Worm (Caenorhabditis elegans) whole organism, early embryonic: ENCODE measurements around the gene F36H12.5.

Source experiments
- B0310.2 ChIP-seq: sonication (generic microtip); optimal IDR thresholded peaks from 2 replicates; lab custom pipeline; 2016; ENCODE audit warnings: mild to moderate bottlenecking, missing genetic modification characterization, missing compliant biosample characterization
- F13C5.2 ChIP-seq: sonication (generic microtip); optimal IDR thresholded peaks from 2 replicates; lab custom pipeline; 2017; ENCODE audit warnings: mild to moderate bottlenecking, missing genetic modification characterization, inconsistent platforms, missing compliant biosample characterization
- ama-1 ChIP-seq: fragments of 150-350 bp; optimal IDR thresholded peaks from 2 replicates; lab custom pipeline; 2014
- ets-7 ChIP-seq: sonication (generic microtip); optimal IDR thresholded peaks from 2 replicates; lab custom pipeline; 2016; ENCODE audit warnings: missing genotype, missing genetic modification characterization, missing compliant biosample characterization
- flt-1 ChIP-seq: fragments of 200-800 bp; sonication (Bioruptor generic); IDR thresholded peaks from 2 replicates; pipeline ENCODE4 v1.3.6; 2022; ENCODE audit warnings: missing genetic modification characterization, missing compliant biosample characterization
- hmg-4 ChIP-seq: fragments of 200-800 bp; sonication (Bioruptor generic); optimal IDR thresholded peaks from 2 replicates; lab custom pipeline; 2018; ENCODE audit warnings: mild to moderate bottlenecking, missing genetic modification characterization, missing compliant biosample characterization
- scrt-1 ChIP-seq: fragments of 200-800 bp; sonication (Bioruptor generic); IDR thresholded peaks from 2 replicates; pipeline ENCODE4 v1.3.6; 2022; ENCODE audit warnings: missing genetic modification characterization, missing compliant biosample characterization
- sea-1 ChIP-seq: fragments of 200-800 bp; sonication (Bioruptor generic); conservative IDR thresholded peaks from 2 replicates; pipeline ENCODE4 v1.3.6; 2022; ENCODE audit warnings: missing genetic modification characterization, missing compliant biosample characterization
- tbx-37 ChIP-seq: fragments of 200-800 bp; sonication (Bioruptor generic); conservative IDR thresholded peaks from 2 replicates; pipeline ENCODE4 v1.3.6; 2022; ENCODE audit warnings: missing genetic modification reagents, missing genetic modification characterization, missing compliant biosample characterization
- tra-4 ChIP-seq: sonication (generic microtip); optimal IDR thresholded peaks from 2 replicates; lab custom pipeline; 2017; ENCODE audit warnings: missing genetic modification characterization, missing compliant biosample characterization

DNA sequence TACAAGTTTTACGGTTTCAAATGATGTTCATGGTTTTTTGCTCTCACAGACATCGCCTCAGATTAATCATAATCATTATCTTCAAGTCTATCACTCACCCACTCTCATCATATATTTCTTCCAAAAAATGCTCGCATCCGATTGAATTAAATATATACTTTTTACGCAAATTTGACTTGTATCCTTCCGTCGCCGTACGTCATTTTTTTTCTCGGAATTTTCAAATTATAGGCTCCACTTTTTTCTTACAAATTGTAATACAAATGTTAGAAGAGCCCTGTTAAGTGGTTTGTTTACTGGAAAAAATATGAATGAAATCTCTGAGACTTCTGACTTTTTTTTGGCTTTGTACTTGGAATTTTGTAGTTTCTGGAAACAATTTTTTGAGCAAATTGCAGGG is 20.6 kb downstream of the F36H12.5 start:
- TF ChIP-seq ama-1, result no peak
- no peak for TF ChIP-seq F13C5.2 (tag; lab: Kevin White, UChicago)
- no peak for TF ChIP-seq tbx-37 (GFP tag; lab: Robert Waterston, UW)
- no peak for TF ChIP-seq sea-1 (GFP tag; lab: Robert Waterston, UW)
- no peak for TF ChIP-seq ets-7 (tag; lab: Kevin White, UChicago)
- no peak for TF ChIP-seq tra-4
- no peak for TF ChIP-seq scrt-1
- TF ChIP-seq hmg-4, result no peak
- TF ChIP-seq B0310.2 (tag; lab: Kevin White, UChicago), result no peak
- TF ChIP-seq flt-1, result no peak
